Worm (Caenorhabditis elegans) whole organism, L3 larva: Measurements from ENCODE around the gene snpc-1.1.

ENCODE experiments used
- R02D3.7 ChIP-seq: fragments of 150-350 bp; optimal IDR thresholded peaks from 2 replicates; lab custom pipeline; 2014; ENCODE audit warnings: missing biosample characterization, missing genetic modification characterization
- ZK546.5 ChIP-seq: sonication (generic microtip); optimal IDR thresholded peaks from 2 replicates; lab custom pipeline; 2017; ENCODE audit warnings: missing biosample characterization, missing genetic modification characterization
- aly-2 ChIP-seq: fragments of 150-350 bp; optimal IDR thresholded peaks from 2 replicates; lab custom pipeline; 2014; ENCODE audit warnings: missing biosample characterization, missing genetic modification characterization
- ama-1 ChIP-seq: fragments of 150-350 bp; optimal IDR thresholded peaks from 2 replicates; lab custom pipeline; 2018
- ceh-16 ChIP-seq: sonication (generic microtip); optimal IDR thresholded peaks from 2 replicates; lab custom pipeline; 2017; ENCODE audit warnings: missing biosample characterization, missing genetic modification characterization
- ceh-28 ChIP-seq: fragments of 150-350 bp; optimal IDR thresholded peaks from 2 replicates; lab custom pipeline; 2014; ENCODE audit warnings: missing biosample characterization, missing genetic modification reagents, missing genetic modification characterization
- ceh-82 ChIP-seq: fragments of 150-350 bp; optimal IDR thresholded peaks from 2 replicates; lab custom pipeline; 2014; ENCODE audit warnings: missing biosample characterization, missing genetic modification characterization
- ceh-9 ChIP-seq: sonication (generic microtip); optimal IDR thresholded peaks from 2 replicates; lab custom pipeline; 2018; ENCODE audit warnings: missing biosample characterization, missing genetic modification characterization
- daf-12 ChIP-seq: fragments of 150-350 bp; optimal IDR thresholded peaks from 2 replicates; lab custom pipeline; 2014; ENCODE audit warnings: missing biosample characterization, missing genetic modification reagents, missing genetic modification characterization
- egl-27 ChIP-seq: sonication (generic microtip); optimal IDR thresholded peaks from 4 replicates; lab custom pipeline; 2017; ENCODE audit warnings: missing biosample characterization, missing genetic modification reagents, missing genetic modification characterization
- egl-5 ChIP-seq: fragments of 150-350 bp; optimal IDR thresholded peaks from 2 replicates; lab custom pipeline; 2017; ENCODE audit warnings: missing biosample characterization, missing genetic modification reagents, missing genetic modification characterization, inconsistent platforms
- elt-1 ChIP-seq: fragments of 150-350 bp; optimal IDR thresholded peaks from 2 replicates; lab custom pipeline; 2014; ENCODE audit warnings: missing biosample characterization, missing genetic modification characterization
- elt-2 ChIP-seq: sonication (generic microtip); optimal IDR thresholded peaks from 2 replicates; lab custom pipeline; 2016; ENCODE audit warnings: missing genetic modification reagents, mild to moderate bottlenecking, missing genetic modification characterization, missing compliant biosample characterization
- elt-3 ChIP-seq, 3 experiments: fragments of 150-350 bp in 1 of 3; sonication (generic microtip) in 2 of 3; optimal IDR thresholded peaks; 2 replicates in 2 of 3; 4 replicates in 1 of 3; lab custom pipeline; 2014 to 2017; ENCODE audit warnings: missing biosample characterization in 3 of 3, missing genetic modification characterization in 3 of 3
- eor-1 ChIP-seq, 2 experiments: fragments of 150-350 bp; optimal IDR thresholded peaks; 2 replicates each; lab custom pipeline; 2014 to 2018; ENCODE audit warnings: missing biosample characterization in 2 of 2, missing genetic modification characterization in 2 of 2
- fkh-10 ChIP-seq: sonication (generic microtip); optimal IDR thresholded peaks from 2 replicates; lab custom pipeline; 2017; ENCODE audit warnings: missing biosample characterization, missing genetic modification reagents, missing genetic modification characterization
- fkh-2 ChIP-seq: fragments of 150-350 bp; optimal IDR thresholded peaks from 2 replicates; lab custom pipeline; 2014; ENCODE audit warnings: missing biosample characterization, missing genetic modification reagents, missing genetic modification characterization
- fos-1 ChIP-seq: fragments of 150-350 bp; optimal IDR thresholded peaks from 2 replicates; lab custom pipeline; 2014; ENCODE audit warnings: missing biosample characterization, missing genetic modification characterization
- hmg-11 ChIP-seq: sonication (generic microtip); optimal IDR thresholded peaks from 2 replicates; lab custom pipeline; 2016; ENCODE audit warnings: missing genetic modification characterization, missing compliant biosample characterization
- jun-1 ChIP-seq: fragments of 150-350 bp; optimal IDR thresholded peaks from 2 replicates; lab custom pipeline; 2014; ENCODE audit warnings: missing biosample characterization, missing genetic modification reagents, missing genetic modification characterization
- lin-15B ChIP-seq: fragments of 150-350 bp; optimal IDR thresholded peaks from 2 replicates; lab custom pipeline; 2014; ENCODE audit warnings: missing biosample characterization, missing genetic modification characterization
- lin-39 ChIP-seq: fragments of 150-350 bp; optimal IDR thresholded peaks from 2 replicates; lab custom pipeline; 2018; ENCODE audit warnings: missing biosample characterization, missing genetic modification reagents, missing genetic modification characterization
- lsy-12 ChIP-seq: sonication (generic microtip); optimal IDR thresholded peaks from 2 replicates; lab custom pipeline; 2016; ENCODE audit warnings: mild to moderate bottlenecking, missing genetic modification characterization, missing compliant biosample characterization
- mdl-1 ChIP-seq: fragments of 150-350 bp; optimal IDR thresholded peaks from 2 replicates; lab custom pipeline; 2014; ENCODE audit warnings: missing biosample characterization, missing genetic modification characterization
- mml-1 ChIP-seq: fragments of 150-350 bp; sonication (generic microtip); optimal IDR thresholded peaks from 3 replicates; lab custom pipeline; 2014; ENCODE audit warnings: missing biosample characterization, missing genetic modification characterization
- nfya-1 ChIP-seq: sonication (generic microtip); optimal IDR thresholded peaks from 2 replicates; lab custom pipeline; 2017; ENCODE audit warnings: missing genetic modification characterization, mild to moderate bottlenecking, missing compliant biosample characterization, antibody characterized with exemption, moderate library complexity; ENCODE audit not compliant: insufficient read depth
- nhr-11 ChIP-seq: fragments of 150-350 bp; optimal IDR thresholded peaks from 2 replicates; lab custom pipeline; 2014; ENCODE audit warnings: missing biosample characterization, missing genetic modification characterization
- nhr-12 ChIP-seq: fragments of 150-350 bp; optimal IDR thresholded peaks from 2 replicates; lab custom pipeline; 2014; ENCODE audit warnings: missing biosample characterization, missing genetic modification characterization
- nhr-23 ChIP-seq: fragments of 150-350 bp; optimal IDR thresholded peaks from 2 replicates; lab custom pipeline; 2014; ENCODE audit warnings: missing biosample characterization, missing genetic modification reagents, missing genetic modification characterization
- nhr-237 ChIP-seq: fragments of 150-350 bp; optimal IDR thresholded peaks from 2 replicates; lab custom pipeline; 2014; ENCODE audit warnings: missing biosample characterization, missing genetic modification characterization
- nhr-25 ChIP-seq: sonication (generic microtip); optimal IDR thresholded peaks from 2 replicates; lab custom pipeline; 2017; ENCODE audit warnings: missing biosample characterization, missing genetic modification characterization
- nhr-28 ChIP-seq: fragments of 150-350 bp; optimal IDR thresholded peaks from 2 replicates; lab custom pipeline; 2014; ENCODE audit warnings: missing biosample characterization, missing genetic modification characterization
- nhr-43 ChIP-seq: sonication (generic microtip); optimal IDR thresholded peaks from 2 replicates; lab custom pipeline; 2016; ENCODE audit warnings: mild to moderate bottlenecking, missing genetic modification characterization, missing compliant biosample characterization; ENCODE audit not compliant: poor library complexity, severe bottlenecking
- nhr-67 ChIP-seq: fragments of 150-350 bp; optimal IDR thresholded peaks from 2 replicates; lab custom pipeline; 2014; ENCODE audit warnings: missing biosample characterization, missing genetic modification characterization
- nhr-77 ChIP-seq: fragments of 150-350 bp; optimal IDR thresholded peaks from 2 replicates; lab custom pipeline; 2014; ENCODE audit warnings: missing biosample characterization, missing genetic modification characterization
- pha-4 ChIP-seq: fragments of 150-350 bp; optimal IDR thresholded peaks from 2 replicates; lab custom pipeline; 2014; ENCODE audit warnings: missing biosample characterization, missing genetic modification reagents, missing genetic modification characterization
- pqm-1 ChIP-seq: fragments of 150-350 bp; optimal IDR thresholded peaks from 2 replicates; lab custom pipeline; 2017; ENCODE audit warnings: missing biosample characterization, missing genetic modification characterization, inconsistent platforms
- sea-2 ChIP-seq: fragments of 150-350 bp; sonication (generic microtip); optimal IDR thresholded peaks from 4 replicates; lab custom pipeline; 2014; ENCODE audit warnings: missing biosample characterization, missing genetic modification reagents, missing genetic modification characterization
- skn-1 ChIP-seq: fragments of 150-350 bp; optimal IDR thresholded peaks from 2 replicates; lab custom pipeline; 2014; ENCODE audit warnings: missing biosample characterization, missing genetic modification characterization
- snpc-4 ChIP-seq: fragments of 150-350 bp; optimal IDR thresholded peaks from 2 replicates; lab custom pipeline; 2014; ENCODE audit warnings: missing biosample characterization, missing genetic modification characterization
- unc-39 ChIP-seq: sonication (generic microtip); optimal IDR thresholded peaks from 4 replicates; lab custom pipeline; 2017; ENCODE audit warnings: missing biosample characterization, missing genetic modification characterization
- unc-62 ChIP-seq: fragments of 150-350 bp; sonication (generic microtip); optimal IDR thresholded peaks from 4 replicates; lab custom pipeline; 2014; ENCODE audit warnings: missing biosample characterization, missing genetic modification reagents, missing genetic modification characterization
- zag-1 ChIP-seq: fragments of 150-350 bp; optimal IDR thresholded peaks from 2 replicates; lab custom pipeline; 2014; ENCODE audit warnings: missing biosample characterization, missing genetic modification characterization
- ztf-11 ChIP-seq: fragments of 150-350 bp; optimal IDR thresholded peaks from 2 replicates; lab custom pipeline; 2014; ENCODE audit warnings: missing biosample characterization, missing genetic modification characterization
- ztf-4 ChIP-seq: fragments of 150-350 bp; optimal IDR thresholded peaks from 2 replicates; lab custom pipeline; 2014; ENCODE audit warnings: missing biosample characterization, missing genetic modification characterization

The snpc-1.1 gene

DNA sequence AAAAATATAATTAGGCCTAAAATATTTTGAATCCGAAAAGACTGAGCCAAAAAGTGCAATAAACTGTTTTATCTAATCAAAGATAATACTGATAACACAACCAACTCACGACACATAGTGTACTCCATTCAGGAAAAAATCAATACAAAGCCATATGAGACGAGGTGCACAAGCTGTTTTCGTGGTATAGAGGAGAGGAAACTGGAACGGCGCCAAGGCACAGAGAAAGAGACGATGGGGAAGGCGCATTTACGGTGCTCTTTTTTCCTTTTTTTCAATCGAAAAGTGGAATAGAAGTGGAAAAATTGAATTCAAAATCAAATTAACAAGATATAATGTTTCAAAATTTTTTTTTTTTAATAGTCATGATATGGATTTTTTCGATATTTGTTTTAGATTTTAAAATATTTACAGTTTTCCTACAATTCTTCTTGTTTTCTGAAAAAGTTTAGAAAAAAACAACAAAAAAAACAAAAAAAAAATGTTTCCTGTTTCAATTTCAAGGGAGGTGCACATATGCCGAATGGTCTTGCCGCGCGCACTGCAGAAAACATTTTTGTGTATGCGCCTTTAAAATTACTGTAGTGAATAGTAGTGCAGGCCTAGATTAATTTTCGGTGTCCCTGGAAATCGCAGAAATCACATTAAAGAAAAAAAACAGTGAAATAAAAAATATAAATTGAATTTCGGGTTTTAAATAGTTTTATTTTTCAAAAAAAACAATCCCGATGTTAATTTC lies 22.5 kb downstream of the snpc-1.1 start, which contains the start of gene B0228.7 (continued):
- TF ChIP-seq elt-1 (tag; lab: Kevin White, UChicago) = no peak
- TF ChIP-seq zag-1 (tag; lab: Kevin White, UChicago) = no peak
- no peak for TF ChIP-seq fos-1
- no peak for TF ChIP-seq mdl-1 (tag; lab: Kevin White, UChicago)
- no peak for TF ChIP-seq R02D3.7
- TF ChIP-seq ceh-28 (tag; lab: Kevin White, UChicago) = peak; percentile 24
- TF ChIP-seq fkh-10 (GFP tag; lab: Kevin White, UChicago) = no peak
- no peak for TF ChIP-seq ceh-9 (tag; lab: Kevin White, UChicago)
- no peak for TF ChIP-seq sea-2
- peak; percentile 78 for TF ChIP-seq elt-2 (tag; lab: Kevin White, UChicago)

DNA sequence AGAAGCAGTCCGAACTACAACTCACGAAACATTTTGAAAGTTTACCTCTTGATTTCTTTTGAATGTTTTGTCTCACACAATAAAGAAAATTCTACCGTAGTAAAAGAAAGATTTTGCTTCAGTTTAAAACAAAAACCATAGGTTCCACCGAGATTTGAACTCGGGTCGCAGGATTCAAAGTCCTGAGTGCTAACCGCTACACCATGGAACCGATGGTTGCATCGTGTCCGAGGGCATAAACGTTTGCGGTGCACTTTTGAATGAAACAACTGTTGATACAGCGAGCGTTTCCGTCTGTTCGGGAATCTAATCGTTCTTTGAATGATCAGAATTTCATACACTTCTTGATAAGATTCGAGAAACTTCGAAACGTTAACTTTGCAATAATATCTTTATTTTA lies 24.3 kb downstream of the snpc-1.1 start:
- TF ChIP-seq mml-1 (tag; lab: Kevin White, UChicago) (no peak), pha-4 (no peak), sea-2 (no peak), ztf-11 (tag; lab: Kevin White, UChicago) (no peak), nhr-237 (tag; lab: Kevin White, UChicago) (no peak), ceh-28 (tag; lab: Kevin White, UChicago) (no peak), R02D3.7 (peak; percentile 13), ama-1 (lab: Kevin White, UChicago) (peak; percentile 89), ztf-4 (tag; lab: Kevin White, UChicago) (no peak), ceh-9 (tag; lab: Kevin White, UChicago) (no peak), elt-2 (tag; lab: Kevin White, UChicago) (peak; percentile 77), hmg-11 (no peak), eor-1 (tag; optimal IDR thresholded peaks at IDR 0.05; lab: Kevin White, UChicago) (no peak), nhr-12 (tag; lab: Kevin White, UChicago) (no peak), elt-1 (tag; lab: Kevin White, UChicago) (no peak), fkh-2 (tag; lab: Kevin White, UChicago) (no peak), egl-5 (tag; lab: Kevin White, UChicago) (no peak), ceh-82 (tag; lab: Kevin White, UChicago) (no peak), lin-39 (tag; lab: Kevin White, UChicago) (no peak), ZK546.5 (tag; lab: Kevin White, UChicago) (no peak), nhr-28 (tag; lab: Kevin White, UChicago) (no peak), unc-62 (no peak), zag-1 (tag; lab: Kevin White, UChicago) (no peak), pqm-1 (tag; lab: Kevin White, UChicago) (peak; percentile 59), skn-1 (peak; percentile 26), snpc-4 (tag; lab: Kevin White, UChicago) (no peak), lin-15B (tag; lab: Kevin White, UChicago) (peak; percentile 11), unc-39 (no peak), jun-1 (tag; lab: Kevin White, UChicago) (peak; percentile 65), nhr-11 (no peak), fos-1 (no peak), nhr-43 (tag; lab: Kevin White, UChicago) (peak; percentile 57), ceh-16 (tag; lab: Kevin White, UChicago) (no peak), aly-2 (tag; lab: Kevin White, UChicago) (no peak), elt-3 (tag; optimal IDR thresholded peaks at IDR 0.05; lab: Kevin White, UChicago) (peak in 1 of 3 experiments; percentile 5), nfya-1 (tag; lab: Kevin White, UChicago) (peak; percentile 57), mdl-1 (tag; lab: Kevin White, UChicago) (no peak), fkh-10 (GFP tag; lab: Kevin White, UChicago) (no peak), lsy-12 (tag; lab: Kevin White, UChicago) (peak; percentile 40), nhr-23 (tag; lab: Kevin White, UChicago) (no peak), nhr-67 (tag; lab: Kevin White, UChicago) (no peak), daf-12 (no peak), egl-27 (tag; lab: Kevin White, UChicago) (no peak), nhr-25 (tag; lab: Kevin White, UChicago) (peak; percentile 34), nhr-77 (tag; lab: Kevin White, UChicago) (no peak)
